Fruit fly (Drosophila melanogaster) whole organism, adult: ENCODE results near the gene CG32537.

Experiments used
- CG11617 ChIP-seq: fragments of 200-800 bp; sonication (Bioruptor generic); optimal IDR thresholded peaks from 2 replicates; lab custom pipeline; 2017; ENCODE audit warnings: mild to moderate bottlenecking, missing biosample characterization, missing genetic modification reagents, missing genetic modification characterization
- CG12768 ChIP-seq: fragments of 200-800 bp; sonication (Bioruptor generic); optimal IDR thresholded peaks from 2 replicates; lab custom pipeline; 2017; ENCODE audit warnings: missing biosample characterization, missing genetic modification characterization, mild to moderate bottlenecking, moderate library complexity, missing genetic modification reagents
- CG14711 ChIP-seq: fragments of 200-800 bp; sonication (Bioruptor generic); optimal IDR thresholded peaks from 2 replicates; lab custom pipeline; 2018; ENCODE audit warnings: missing biosample characterization, mild to moderate bottlenecking, missing genetic modification characterization, moderate library complexity
- CG1620 ChIP-seq: fragments of 200-800 bp; sonication (Bioruptor generic); optimal IDR thresholded peaks from 2 replicates; lab custom pipeline; 2016; ENCODE audit warnings: missing biosample characterization, missing genetic modification characterization
- CG33017 ChIP-seq: fragments of 200-800 bp; sonication (Bioruptor generic); optimal IDR thresholded peaks from 2 replicates; lab custom pipeline; 2018; ENCODE audit warnings: missing biosample characterization, mild to moderate bottlenecking, missing genetic modification characterization, moderate library complexity
- CG5204 ChIP-seq: fragments of 200-800 bp; sonication (Bioruptor generic); optimal IDR thresholded peaks from 2 replicates; lab custom pipeline; 2016; ENCODE audit warnings: missing biosample characterization, missing genetic modification characterization
- CG7045 ChIP-seq: fragments of 200-800 bp; sonication (Bioruptor generic); optimal IDR thresholded peaks from 2 replicates; lab custom pipeline; 2017; ENCODE audit warnings: missing biosample characterization, mild to moderate bottlenecking, missing genetic modification characterization
- CG7101 ChIP-seq: fragments of 200-800 bp; sonication (Bioruptor generic); optimal IDR thresholded peaks from 2 replicates; lab custom pipeline; 2018; ENCODE audit warnings: missing biosample characterization, mild to moderate bottlenecking, missing genetic modification characterization, moderate library complexity
- Clk ChIP-seq: fragments of 200-800 bp; sonication (Bioruptor generic); optimal IDR thresholded peaks from 2 replicates; lab custom pipeline; 2017; ENCODE audit warnings: missing biosample characterization, missing genetic modification characterization
- Crg-1 ChIP-seq: fragments of 200-800 bp; sonication (Bioruptor generic); optimal IDR thresholded peaks from 2 replicates; lab custom pipeline; 2016; ENCODE audit warnings: missing biosample characterization, missing genetic modification characterization
- Hr96 ChIP-seq: fragments of 200-800 bp; sonication (Bioruptor generic); optimal IDR thresholded peaks from 2 replicates; lab custom pipeline; 2016; ENCODE audit warnings: missing biosample characterization, missing genetic modification characterization
- Mnt ChIP-seq: fragments of 200-800 bp; sonication (Bioruptor generic); optimal IDR thresholded peaks from 2 replicates; lab custom pipeline; 2016; ENCODE audit warnings: missing biosample characterization, mild to moderate bottlenecking, missing genetic modification characterization
- bab1 ChIP-seq: fragments of 200-800 bp; sonication (Bioruptor generic); optimal IDR thresholded peaks from 3 replicates; lab custom pipeline; 2019; ENCODE audit warnings: missing biosample characterization, mild to moderate bottlenecking, missing genetic modification characterization, moderate library complexity
- cic ChIP-seq: fragments of 200-800 bp; sonication (Bioruptor generic); optimal IDR thresholded peaks from 2 replicates; lab custom pipeline; 2017; ENCODE audit warnings: missing biosample characterization, mild to moderate bottlenecking, missing genetic modification characterization, moderate library complexity
- cnc ChIP-seq, 2 experiments: fragments of >200 bp; optimal IDR thresholded peaks; 2 replicates each; lab custom pipeline; 2017
- kay ChIP-seq: fragments of 200-800 bp; sonication (Bioruptor generic); peaks from one replicate; lab custom pipeline; 2016; ENCODE audit warnings: missing biosample characterization, missing genetic modification characterization, borderline replicate concordance
- ovo ChIP-seq: fragments of 200-800 bp; sonication (Bioruptor generic); optimal IDR thresholded peaks from 2 replicates; lab custom pipeline; 2016; ENCODE audit warnings: missing biosample characterization, missing genetic modification characterization
- pad ChIP-seq: fragments of 200-800 bp; sonication (Bioruptor generic); optimal IDR thresholded peaks from 3 replicates; lab custom pipeline; 2017; ENCODE audit warnings: missing biosample characterization, missing genetic modification characterization, mild to moderate bottlenecking, moderate library complexity, missing genetic modification reagents
- tj ChIP-seq: fragments of 200-800 bp; sonication (Bioruptor generic); optimal IDR thresholded peaks from 3 replicates; lab custom pipeline; 2017; ENCODE audit warnings: missing biosample characterization, mild to moderate bottlenecking, missing genetic modification characterization, moderate library complexity
- toe ChIP-seq: fragments of 200-800 bp; sonication (Bioruptor generic); optimal IDR thresholded peaks from 2 replicates; lab custom pipeline; 2016; ENCODE audit warnings: missing biosample characterization, missing genetic modification characterization

The CG32537 gene

DNA sequence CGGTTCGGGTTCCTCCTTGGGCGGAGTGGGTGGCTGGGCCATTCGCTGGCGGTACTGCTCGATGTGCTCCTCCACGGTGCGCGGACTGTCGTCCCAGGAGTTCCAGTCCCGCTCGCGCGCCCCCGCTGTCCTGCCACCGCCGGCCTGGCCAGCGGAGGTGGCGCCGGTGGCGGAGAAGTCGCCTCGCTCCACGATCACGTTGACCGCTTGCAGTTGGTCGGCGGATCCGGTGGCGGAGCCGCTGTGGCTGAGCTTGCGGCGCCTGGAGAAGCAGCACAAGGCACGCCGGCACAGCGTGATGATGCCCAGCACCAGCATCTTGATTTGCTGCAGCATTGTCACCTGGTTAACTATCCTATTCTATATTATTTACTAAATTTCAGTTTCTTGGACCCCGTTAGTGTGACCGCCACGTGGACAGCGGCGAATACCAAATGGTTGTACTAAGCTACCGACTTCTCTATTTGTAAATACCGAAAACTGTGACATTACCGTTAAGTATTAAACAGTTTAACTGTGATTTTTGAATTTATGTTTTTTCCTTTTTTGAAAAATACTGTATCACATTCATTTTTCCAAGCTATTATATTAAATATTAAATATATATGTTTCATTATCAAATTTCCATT is at the start of gene CG32537, which contains the start of gene CG32536:
CG32537 (minus strand) TSS at position 51 of the 629 bp plus-strand sequence.
CG32536 (minus strand) TSS at position 410 of the 629 bp plus-strand sequence.
- TF ChIP-seq Mnt (GFP tag; lab: Kevin White, UChicago), result no peak
- TF ChIP-seq cic, result no peak
- TF ChIP-seq bab1 (GFP tag; lab: Kevin White, UChicago), result peak; percentile 4
- no peak for TF ChIP-seq CG14711 (tag; lab: Kevin White, UChicago)
- TF ChIP-seq ovo (GFP tag; lab: Kevin White, UChicago), result peak; percentile 16

DNA sequence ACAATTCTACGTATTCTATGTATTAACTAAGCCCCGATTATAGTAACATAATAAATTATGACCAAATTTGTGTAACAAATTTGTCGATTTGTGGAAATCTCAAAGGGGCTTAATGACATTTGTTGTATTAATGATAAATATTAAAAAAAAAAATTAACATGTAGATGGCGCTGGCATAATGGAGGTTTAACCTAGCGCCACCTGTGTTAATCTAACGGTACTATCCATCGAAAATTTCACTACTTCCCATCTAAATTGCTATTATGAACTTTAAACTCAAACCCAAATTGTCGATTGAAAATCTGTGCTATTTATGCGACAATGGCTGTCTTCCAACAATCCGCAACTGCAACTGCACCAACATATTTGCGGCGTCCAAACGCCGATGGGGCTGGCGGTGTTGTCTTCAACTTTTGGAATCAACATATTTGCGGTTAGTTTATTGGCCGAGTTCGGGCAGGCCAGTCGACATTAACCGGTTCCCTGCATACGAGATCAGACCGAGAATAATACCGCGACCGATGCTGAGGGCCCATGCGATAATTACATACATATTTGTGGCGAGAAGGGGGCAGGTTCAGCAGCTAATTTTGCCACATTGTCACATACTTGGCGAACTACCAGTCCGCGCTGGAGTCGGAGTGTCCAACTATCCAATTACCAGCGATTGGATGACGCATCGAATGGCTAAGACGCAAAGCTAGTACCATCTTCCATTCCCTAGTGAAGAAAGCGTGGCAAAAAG is 49.6 kb upstream of the CG32537 start:
- TF ChIP-seq CG1620, result no peak
- no peak for TF ChIP-seq kay (GFP tag; lab: Kevin White, UChicago)
- no peak for TF ChIP-seq Crg-1 (GFP tag; lab: Kevin White, UChicago)
- no peak for TF ChIP-seq CG33017 (tag; lab: Kevin White, UChicago)
- no peak for TF ChIP-seq CG14711 (tag; lab: Kevin White, UChicago)
- no peak for TF ChIP-seq Hr96 (GFP tag; lab: Kevin White, UChicago)
- no peak for TF ChIP-seq Clk
- no peak for TF ChIP-seq CG7101 (tag; lab: Kevin White, UChicago)
- no peak for TF ChIP-seq ovo (GFP tag; lab: Kevin White, UChicago)
- TF ChIP-seq cic, result no peak
- TF ChIP-seq bab1 (GFP tag; lab: Kevin White, UChicago), result no peak
- TF ChIP-seq toe, result no peak
- no peak for TF ChIP-seq cnc (optimal IDR thresholded peaks at IDR 0.05; lab: Kevin White, UChicago)
- no peak for TF ChIP-seq pad (GFP tag; lab: Kevin White, UChicago)
- TF ChIP-seq tj (GFP tag; lab: Kevin White, UChicago), result no peak
- no peak for TF ChIP-seq Mnt (GFP tag; lab: Kevin White, UChicago)
- no peak for TF ChIP-seq CG12768 (GFP tag; lab: Kevin White, UChicago)
- no peak for TF ChIP-seq CG5204 (GFP tag; lab: Kevin White, UChicago)
- no peak for TF ChIP-seq CG11617 (GFP tag; lab: Kevin White, UChicago)

DNA sequence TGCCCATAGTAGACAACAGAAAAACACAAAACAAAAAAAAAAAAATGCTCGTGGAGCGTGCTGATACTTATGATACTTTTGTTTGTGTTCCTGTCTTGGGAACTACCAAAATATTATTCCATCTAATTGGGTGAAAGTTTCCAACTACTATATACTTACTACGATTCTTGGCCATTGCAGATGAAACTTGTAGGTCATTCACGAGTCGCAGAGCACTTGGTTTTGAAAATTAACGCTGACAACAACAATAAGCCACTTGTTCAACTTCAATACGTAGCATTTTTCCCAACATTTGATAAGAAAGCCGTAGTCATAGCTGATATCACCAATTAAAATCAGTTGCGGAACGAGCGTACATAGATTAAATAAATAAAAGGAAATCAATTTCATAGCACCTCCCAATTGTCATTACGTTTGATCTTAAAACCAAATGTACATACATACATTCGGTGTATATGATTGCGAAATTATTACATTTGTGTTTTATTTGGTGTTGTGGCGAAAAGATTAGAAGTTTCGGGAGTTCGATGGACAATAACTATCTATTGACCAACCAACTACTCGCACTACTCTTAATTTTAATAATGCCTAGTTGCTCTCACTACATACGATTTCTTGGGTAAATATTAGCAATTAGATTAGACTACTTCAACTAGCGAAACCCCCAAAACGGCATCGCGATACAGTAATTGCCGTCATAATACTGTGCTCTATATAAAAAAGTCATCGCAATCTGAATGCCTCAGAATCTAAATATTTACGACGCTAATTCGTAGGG is 48.4 kb upstream of the CG32537 start:
- TF ChIP-seq ovo (GFP tag; lab: Kevin White, UChicago) (no peak), CG7101 (tag; lab: Kevin White, UChicago) (no peak), CG11617 (GFP tag; lab: Kevin White, UChicago) (no peak), tj (GFP tag; lab: Kevin White, UChicago) (peak; percentile 2), Crg-1 (GFP tag; lab: Kevin White, UChicago) (no peak), kay (GFP tag; lab: Kevin White, UChicago) (peak; percentile 44)

DNA sequence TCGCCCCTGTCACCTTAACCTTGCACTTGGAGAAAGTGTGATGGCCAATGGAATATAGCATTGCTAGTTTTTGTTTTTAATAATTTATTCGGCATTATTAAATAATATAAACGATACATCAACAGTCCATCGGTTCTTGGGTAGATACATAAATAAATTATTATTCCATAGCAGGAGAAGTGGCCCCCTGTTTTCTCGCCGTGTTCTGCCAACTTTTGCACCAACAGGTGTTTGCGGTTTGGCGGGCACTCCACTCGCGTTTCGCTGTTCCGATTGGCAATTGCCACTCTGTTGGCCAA is 47.4 kb upstream of the CG32537 start:
- TF ChIP-seq tj (GFP tag; lab: Kevin White, UChicago) (peak; percentile 80), CG7101 (tag; lab: Kevin White, UChicago) (peak; percentile 91), toe (peak; percentile 66), CG1620 (peak; percentile 83), CG5204 (GFP tag; lab: Kevin White, UChicago) (peak; percentile 87), CG12768 (GFP tag; lab: Kevin White, UChicago) (peak; percentile 82), Hr96 (GFP tag; lab: Kevin White, UChicago) (peak; percentile 88), cic (peak; percentile 42), CG33017 (tag; lab: Kevin White, UChicago) (peak; percentile 89), bab1 (GFP tag; lab: Kevin White, UChicago) (peak; percentile 92), CG11617 (GFP tag; lab: Kevin White, UChicago) (peak; percentile 91), Crg-1 (GFP tag; lab: Kevin White, UChicago) (peak; percentile 75), Mnt (GFP tag; lab: Kevin White, UChicago) (peak; percentile 88), Clk (peak; percentile 69), ovo (GFP tag; lab: Kevin White, UChicago) (peak; percentile 73), pad (GFP tag; lab: Kevin White, UChicago) (peak; percentile 70), CG7045 (peak; percentile 87), kay (GFP tag; lab: Kevin White, UChicago) (peak; percentile 77), CG14711 (tag; lab: Kevin White, UChicago) (peak; percentile 83), cnc (optimal IDR thresholded peaks at IDR 0.05; lab: Kevin White, UChicago) (no peak)

DNA sequence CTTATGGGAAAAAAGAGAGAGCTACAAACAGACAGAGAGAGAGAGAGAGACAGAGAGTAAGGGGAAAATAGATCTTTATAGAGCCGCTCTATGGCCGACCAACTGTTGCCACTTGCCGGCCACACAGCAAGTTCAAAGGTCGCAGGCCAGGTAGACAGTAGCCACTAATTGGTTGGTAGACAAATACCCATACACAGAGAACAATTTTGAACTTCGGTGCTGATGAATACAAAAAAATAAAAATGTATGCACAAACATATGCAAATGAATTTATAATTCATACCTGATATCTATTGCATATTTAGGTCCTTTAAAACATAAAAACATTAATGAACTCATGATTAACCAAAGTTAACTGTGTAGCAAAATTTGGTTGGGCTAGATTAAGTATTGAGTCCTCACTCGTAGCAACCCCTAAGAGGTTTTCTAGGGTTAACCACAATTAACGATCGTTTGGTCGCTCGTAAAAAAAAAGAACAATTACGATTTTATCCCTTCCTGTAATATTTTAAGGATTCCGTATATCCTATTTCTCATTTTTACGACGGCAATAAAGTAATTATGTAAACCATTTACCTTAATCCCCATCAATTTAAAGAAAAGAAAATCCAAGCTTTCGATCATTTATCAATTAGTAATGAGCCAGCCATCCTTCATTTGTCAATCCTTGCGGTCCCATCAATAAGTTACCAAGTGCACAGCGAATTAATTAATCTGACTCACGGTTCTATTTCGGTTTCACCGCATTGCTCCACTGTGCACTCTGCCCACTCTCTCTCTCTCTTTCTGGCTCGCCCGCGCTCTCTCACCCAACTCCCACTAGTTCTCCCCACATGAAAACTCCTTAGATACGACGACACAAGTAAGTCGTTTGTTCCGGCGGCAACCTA is 46.9 kb upstream of the CG32537 start:
- TF ChIP-seq kay (GFP tag; lab: Kevin White, UChicago) (peak; percentile 67), ovo (GFP tag; lab: Kevin White, UChicago) (no peak)
